Fruit fly (Drosophila melanogaster) whole organism, embryonic: ENCODE measurements around the gene p115.
A peak's percentile ranks its signal among the peaks of the same experiment; 100 is the strongest.

ENCODE experiments used
- Bdp1 ChIP-seq: fragments of 200-800 bp; sonication (Bioruptor generic); optimal IDR thresholded peaks from 3 replicates; lab custom pipeline; 2016; ENCODE audit warnings: missing biosample characterization, missing genetic modification characterization
- Blimp-1 ChIP-seq: fragments of 200-800 bp; sonication (Bioruptor generic); optimal IDR thresholded peaks from 3 replicates; lab custom pipeline; 2018; ENCODE audit warnings: missing biosample characterization, missing genetic modification characterization, mild to moderate bottlenecking, moderate library complexity, missing genetic modification reagents
- CG12744 ChIP-seq: fragments of 200-800 bp; sonication (Bioruptor generic); optimal IDR thresholded peaks from 2 replicates; lab custom pipeline; 2016; ENCODE audit warnings: missing biosample characterization, missing genetic modification characterization
- CG12769 ChIP-seq: fragments of 200-800 bp; sonication (Bioruptor generic); optimal IDR thresholded peaks from 2 replicates; lab custom pipeline; 2019; ENCODE audit warnings: missing biosample characterization, mild to moderate bottlenecking, missing genetic modification characterization, moderate library complexity
- CG13624 ChIP-seq: fragments of 200-800 bp; sonication (Bioruptor generic); optimal IDR thresholded peaks from 2 replicates; lab custom pipeline; 2016; ENCODE audit warnings: missing biosample characterization, missing genetic modification characterization
- CG14860 ChIP-seq: fragments of 200-800 bp; sonication (Bioruptor generic); IDR thresholded peaks from 3 replicates; pipeline ENCODE4 v1.3.6; 2022; ENCODE audit warnings: missing biosample characterization, missing genetic modification characterization; ENCODE audit not compliant: partially characterized antibody
- CG17568 ChIP-seq: fragments of 200-800 bp; sonication (Bioruptor generic); optimal IDR thresholded peaks from 2 replicates; lab custom pipeline; 2018; ENCODE audit warnings: missing biosample characterization, mild to moderate bottlenecking, missing genetic modification characterization, moderate library complexity
- CG2712 ChIP-seq: fragments of 200-800 bp; optimal IDR thresholded peaks from 3 replicates; lab custom pipeline; 2019; ENCODE audit warnings: missing biosample characterization, mild to moderate bottlenecking, missing genetic modification characterization, moderate library complexity
- CG3726 ChIP-seq: fragments of 200-800 bp; sonication (Bioruptor generic); IDR thresholded peaks from 3 replicates; pipeline ENCODE4, ENCODE4 v1.3.6; 2022; ENCODE audit warnings: missing biosample characterization, missing genetic modification characterization
- CG4617 ChIP-seq: fragments of 200-800 bp; sonication (Bioruptor generic); optimal IDR thresholded peaks from 3 replicates; lab custom pipeline; 2016; ENCODE audit warnings: missing biosample characterization, missing genetic modification characterization, borderline replicate concordance
- CG4730 ChIP-seq: fragments of 200-800 bp; sonication (Bioruptor generic); IDR thresholded peaks from 2 replicates; pipeline ENCODE4 v1.3.6; 2022; ENCODE audit warnings: missing biosample characterization, missing genetic modification characterization
- CG7357 ChIP-seq: fragments of 200-800 bp; sonication (Bioruptor generic); IDR thresholded peaks from 3 replicates; pipeline ENCODE4 v1.3.6; 2022; ENCODE audit warnings: missing biosample characterization, missing genetic modification characterization
- CG8089 ChIP-seq: fragments of 200-800 bp; sonication (Bioruptor generic); optimal IDR thresholded peaks from 3 replicates; lab custom pipeline; 2016; ENCODE audit warnings: missing biosample characterization, missing genetic modification characterization
- CG8281 ChIP-seq: fragments of 200-800 bp; sonication (Bioruptor generic); optimal IDR thresholded peaks from 2 replicates; lab custom pipeline; 2018; ENCODE audit warnings: missing biosample characterization, mild to moderate bottlenecking, missing genetic modification characterization, moderate library complexity
- CG8290 ChIP-seq, 3 experiments: fragments of 200-800 bp; sonication (Bioruptor generic); optimal IDR thresholded peaks; 2 replicates each; lab custom pipeline; 2016 to 2019; ENCODE audit warnings: missing biosample characterization in 3 of 3, missing genetic modification characterization in 3 of 3, mild to moderate bottlenecking in 2 of 3, moderate library complexity in 1 of 3
- CG8944 ChIP-seq: fragments of 200-800 bp; sonication (Bioruptor generic); optimal IDR thresholded peaks from 3 replicates; lab custom pipeline; 2016; ENCODE audit warnings: missing biosample characterization, missing genetic modification characterization
- CG9215 ChIP-seq: fragments of 200-800 bp; sonication (Bioruptor generic); IDR thresholded peaks from 2 replicates; pipeline ENCODE4 v1.3.6; 2022; ENCODE audit warnings: missing biosample characterization, missing genetic modification characterization
- CrebB ChIP-seq: fragments of 200-800 bp; sonication (Bioruptor generic); optimal IDR thresholded peaks from 3 replicates; lab custom pipeline; 2018; ENCODE audit warnings: missing biosample characterization, mild to moderate bottlenecking, missing genetic modification characterization
- Dek ChIP-seq: fragments of 200-800 bp; sonication (Bioruptor generic); optimal IDR thresholded peaks from 3 replicates; lab custom pipeline; 2019; ENCODE audit warnings: missing biosample characterization, mild to moderate bottlenecking, missing genetic modification characterization, moderate library complexity
- GATAe ChIP-seq: fragments of 200-800 bp; sonication (Bioruptor generic); conservative IDR thresholded peaks from 2 replicates; pipeline ENCODE4 v1.3.6; 2022; ENCODE audit warnings: missing biosample characterization, missing genetic modification characterization
- HmgZ ChIP-seq: fragments of 200-800 bp; sonication (Bioruptor generic); optimal IDR thresholded peaks from 2 replicates; lab custom pipeline; 2018; ENCODE audit warnings: missing biosample characterization, mild to moderate bottlenecking, missing genetic modification characterization
- Max ChIP-seq: fragments of 200-800 bp; sonication (Bioruptor generic); optimal IDR thresholded peaks from 2 replicates; lab custom pipeline; 2016; ENCODE audit warnings: missing biosample characterization, mild to moderate bottlenecking, missing genetic modification characterization
- abd-A ChIP-seq: fragments of 200-800 bp; sonication (Bioruptor generic); optimal IDR thresholded peaks from 3 replicates; lab custom pipeline; 2019; ENCODE audit warnings: missing biosample characterization, mild to moderate bottlenecking, missing genetic modification characterization, moderate library complexity
- ato ChIP-seq: fragments of 200-800 bp; sonication (Bioruptor generic); IDR thresholded peaks from 2 replicates; pipeline ENCODE4 v1.3.6; 2022; ENCODE audit warnings: missing biosample characterization, missing genetic modification characterization; ENCODE audit not compliant: partially characterized antibody
- cato ChIP-seq: fragments of 200-800 bp; sonication (Bioruptor generic); optimal IDR thresholded peaks from 2 replicates; lab custom pipeline; 2016; ENCODE audit warnings: missing biosample characterization, missing genetic modification characterization, borderline replicate concordance
- dmrt11E ChIP-seq: fragments of 200-800 bp; sonication (Bioruptor generic); optimal IDR thresholded peaks from 3 replicates; lab custom pipeline; 2018; ENCODE audit warnings: missing biosample characterization, mild to moderate bottlenecking, missing genetic modification characterization, moderate library complexity
- dpn ChIP-seq, 2 experiments: fragments of 200-800 bp; sonication (Bioruptor generic); optimal IDR thresholded peaks; 3 replicates each; lab custom pipeline; 2016; ENCODE audit warnings: missing biosample characterization in 2 of 2, missing genetic modification characterization in 2 of 2
- en ChIP-seq: fragments of 200-800 bp; sonication (Bioruptor generic); optimal IDR thresholded peaks from 2 replicates; lab custom pipeline; 2016; ENCODE audit warnings: missing biosample characterization, missing genetic modification characterization
- esg ChIP-seq: fragments of 200-800 bp; sonication (Bioruptor generic); conservative IDR thresholded peaks from 2 replicates; pipeline ENCODE4 v1.3.6; 2022; ENCODE audit warnings: missing biosample characterization, missing genetic modification characterization
- eyg ChIP-seq: fragments of 200-800 bp; sonication (Bioruptor generic); optimal IDR thresholded peaks from 3 replicates; lab custom pipeline; 2016; ENCODE audit warnings: missing biosample characterization, missing genetic modification characterization
- gce ChIP-seq: fragments of 200-800 bp; sonication (Bioruptor generic); IDR thresholded peaks from 3 replicates; pipeline ENCODE4 v1.3.6; 2022; ENCODE audit warnings: missing biosample characterization, missing genetic modification characterization
- gt ChIP-seq: fragments of 200-800 bp; sonication (Bioruptor generic); IDR thresholded peaks from 2 replicates; pipeline ENCODE4 v1.3.6; 2022; ENCODE audit warnings: missing biosample characterization, missing genetic modification characterization
- hb ChIP-seq: fragments of 200-800 bp; sonication (Bioruptor generic); IDR thresholded peaks from 3 replicates; pipeline ENCODE4 v1.3.6; 2022; ENCODE audit warnings: missing biosample characterization, missing genetic modification characterization; ENCODE audit not compliant: partially characterized antibody
- inv ChIP-seq: fragments of 200-800 bp; sonication (Bioruptor generic); IDR thresholded peaks from 2 replicates; pipeline ENCODE4 v1.3.6; 2022; ENCODE audit warnings: missing biosample characterization, missing genetic modification characterization; ENCODE audit not compliant: partially characterized antibody
- knrl ChIP-seq: fragments of 200-800 bp; sonication (Bioruptor generic); IDR thresholded peaks from 3 replicates; pipeline ENCODE4 v1.3.6; 2022; ENCODE audit warnings: missing biosample characterization, missing genetic modification characterization; ENCODE audit not compliant: partially characterized antibody
- lilli ChIP-seq: fragments of 200-800 bp; sonication (Bioruptor generic); optimal IDR thresholded peaks from 3 replicates; lab custom pipeline; 2016; ENCODE audit warnings: missing biosample characterization, missing genetic modification characterization
- odd ChIP-seq: fragments of 200-800 bp; sonication (Bioruptor generic); optimal IDR thresholded peaks from 2 replicates; lab custom pipeline; 2017; ENCODE audit warnings: missing biosample characterization, mild to moderate bottlenecking, missing genetic modification characterization
- org-1 ChIP-seq: fragments of 200-800 bp; sonication (Bioruptor generic); optimal IDR thresholded peaks from 2 replicates; lab custom pipeline; 2017; ENCODE audit warnings: missing biosample characterization, missing genetic modification characterization
- slbo ChIP-seq: fragments of 200-800 bp; sonication (Bioruptor generic); IDR thresholded peaks from 2 replicates; pipeline ENCODE4 v1.3.6; 2022; ENCODE audit warnings: missing biosample characterization, missing genetic modification characterization
- slp2 ChIP-seq: fragments of 200-800 bp; sonication (Bioruptor generic); optimal IDR thresholded peaks from 2 replicates; lab custom pipeline; 2016; ENCODE audit warnings: missing biosample characterization, missing genetic modification characterization
- sna ChIP-seq: fragments of 200-800 bp; sonication (Bioruptor generic); IDR thresholded peaks from 2 replicates; pipeline ENCODE4 v1.3.6; 2022; ENCODE audit warnings: missing biosample characterization, missing genetic modification characterization; ENCODE audit not compliant: partially characterized antibody
- tio ChIP-seq: fragments of 200-800 bp; sonication (Bioruptor generic); optimal IDR thresholded peaks from 2 replicates; lab custom pipeline; 2017; ENCODE audit warnings: missing biosample characterization, missing genetic modification characterization, inconsistent platforms
- toy ChIP-seq: fragments of 200-800 bp; sonication (Bioruptor generic); IDR thresholded peaks from 2 replicates; pipeline ENCODE4 v1.3.6; 2022; ENCODE audit warnings: missing biosample characterization, missing genetic modification characterization
- trem ChIP-seq: fragments of 200-800 bp; optimal IDR thresholded peaks from 3 replicates; lab custom pipeline; 2019; ENCODE audit warnings: missing biosample characterization, mild to moderate bottlenecking, missing genetic modification characterization, moderate library complexity
- tup ChIP-seq: fragments of 200-800 bp; sonication (Bioruptor generic); optimal IDR thresholded peaks from 2 replicates; lab custom pipeline; 2016; ENCODE audit warnings: missing biosample characterization, mild to moderate bottlenecking, missing genetic modification characterization, moderate library complexity
- z ChIP-seq: fragments of 200-800 bp; sonication (Bioruptor generic); IDR thresholded peaks from 3 replicates; pipeline ENCODE4 v1.3.6; 2022; ENCODE audit warnings: missing biosample characterization, missing genetic modification characterization
- zen ChIP-seq: fragments of 200-800 bp; sonication (Bioruptor generic); optimal IDR thresholded peaks from 3 replicates; lab custom pipeline; 2018; ENCODE audit warnings: missing biosample characterization, mild to moderate bottlenecking, missing genetic modification characterization, moderate library complexity
- zen2 ChIP-seq: fragments of 200-800 bp; sonication (Bioruptor generic); IDR thresholded peaks from 3 replicates; pipeline ENCODE4 v1.3.6; 2022; ENCODE audit warnings: missing biosample characterization, missing genetic modification characterization; ENCODE audit not compliant: partially characterized antibody

Gene p115

dm6 chrX:7935798-7936572 lies 42.2 kb downstream of the p115 start, which contains the start of gene Ubr3 (continued):
- TF ChIP-seq toy (GFP tag; lab: Robert Waterston, UW) (no peak), en (GFP tag; lab: Kevin White, UChicago) (no peak), Max (GFP tag; lab: Kevin White, UChicago) (no peak), hb (GFP tag; lab: Robert Waterston, UW) (peak; percentile 76), z (GFP tag; lab: Robert Waterston, UW) (no peak), CG4617 (GFP tag; lab: Kevin White, UChicago) (peak; percentile 80), gce (GFP tag; lab: Robert Waterston, UW) (no peak), Bdp1 (GFP tag; lab: Kevin White, UChicago) (no peak), CG7357 (GFP tag; lab: Robert Waterston, UW) (peak; percentile 89), knrl (peak; percentile 79), CG12769 (tag; lab: Kevin White, UChicago) (peak; percentile 43), sna (GFP tag; lab: Robert Waterston, UW) (0 out of 2 replicates have a peak, but pooled peaks have one; percentile 50), tup (GFP tag; lab: Kevin White, UChicago) (no peak), slp2 (GFP tag; lab: Kevin White, UChicago) (peak; percentile 3), zen2 (no peak), CG8290 (GFP tag; optimal IDR thresholded peaks at IDR 0.05; lab: Kevin White, UChicago) (no peak), CG8290 (tag; optimal IDR thresholded peaks at IDR 0.05; lab: Kevin White, UChicago) (peak in 1 of 2 experiments; percentile 59), org-1 (GFP tag; lab: Kevin White, UChicago) (no peak), gt (no peak), esg (GFP tag; lab: Robert Waterston, UW) (no peak), eyg (GFP tag; lab: Kevin White, UChicago) (no peak), CG3726 (GFP tag; lab: Robert Waterston, UW) (no peak), CG8944 (GFP tag; lab: Kevin White, UChicago) (no peak), dpn (GFP tag; optimal IDR thresholded peaks at IDR 0.05; lab: Kevin White, UChicago) (peak in 1 of 2 experiments; percentile 11), CG13624 (no peak), inv (GFP tag; lab: Robert Waterston, UW) (peak; percentile 74), lilli (GFP tag; lab: Kevin White, UChicago) (no peak), HmgZ (peak; percentile 49), CrebB (tag; lab: Kevin White, UChicago) (no peak), CG8281 (tag; lab: Kevin White, UChicago) (no peak), trem (tag; lab: Kevin White, UChicago) (peak; percentile 56), CG8089 (GFP tag; lab: Kevin White, UChicago) (no peak), tio (no peak), CG17568 (no peak), CG9215 (GFP tag; lab: Robert Waterston, UW) (no peak), cato (GFP tag; lab: Kevin White, UChicago) (no peak), slbo (no peak), Blimp-1 (GFP tag; lab: Kevin White, UChicago) (no peak), GATAe (GFP tag; lab: Robert Waterston, UW) (no peak), CG2712 (tag; lab: Kevin White, UChicago) (peak; percentile 10), ato (peak; percentile 59), CG14860 (GFP tag; lab: Robert Waterston, UW) (peak; percentile 66), abd-A (tag; lab: Kevin White, UChicago) (no peak), CG4730 (GFP tag; lab: Robert Waterston, UW) (no peak), CG12744 (GFP tag; lab: Kevin White, UChicago) (no peak), odd (GFP tag; lab: Kevin White, UChicago) (no peak), zen (tag; lab: Kevin White, UChicago) (no peak), Dek (tag; lab: Kevin White, UChicago) (no peak), dmrt11E (no peak)
